Worm (Caenorhabditis elegans) whole organism, L1 larva: Measurements from ENCODE around the gene srbc-79.

Experiments used
- dsc-1 ChIP-seq: sonication (generic microtip); optimal IDR thresholded peaks from 2 replicates; lab custom pipeline; 2016; ENCODE audit warnings: mild to moderate bottlenecking, missing genetic modification characterization, missing compliant biosample characterization
- hlh-4 ChIP-seq: sonication (generic microtip); optimal IDR thresholded peaks from 2 replicates; lab custom pipeline; 2016; ENCODE audit warnings: mild to moderate bottlenecking, missing genetic modification characterization, missing compliant biosample characterization
- irx-1 ChIP-seq: sonication (generic microtip); optimal IDR thresholded peaks from 2 replicates; lab custom pipeline; 2016; ENCODE audit warnings: missing genetic modification characterization, missing compliant biosample characterization
- isw-1 ChIP-seq: fragments of 200-800 bp; sonication (Bioruptor generic); IDR thresholded peaks from 2 replicates; pipeline ENCODE4 v1.3.6; 2022; ENCODE audit warnings: missing genetic modification characterization, missing compliant biosample characterization
- jun-1 ChIP-seq: fragments of 150-350 bp; optimal IDR thresholded peaks from 2 replicates; lab custom pipeline; 2014; ENCODE audit warnings: missing biosample characterization, missing genetic modification reagents, missing genetic modification characterization
- nhr-12 ChIP-seq: sonication (generic microtip); optimal IDR thresholded peaks from 2 replicates; lab custom pipeline; 2017; ENCODE audit warnings: missing biosample characterization, missing genetic modification characterization
- nhr-76 ChIP-seq: sonication (generic microtip); optimal IDR thresholded peaks from 2 replicates; lab custom pipeline; 2017; ENCODE audit warnings: missing biosample characterization, missing genetic modification characterization
- nhr-77 ChIP-seq: fragments of 150-350 bp; optimal IDR thresholded peaks from 2 replicates; lab custom pipeline; 2014; ENCODE audit warnings: missing biosample characterization, missing genetic modification characterization
- pqm-1 ChIP-seq: sonication (generic microtip); optimal IDR thresholded peaks from 3 replicates; lab custom pipeline; 2017; ENCODE audit warnings: missing biosample characterization, missing genetic modification characterization
- snpc-4 ChIP-seq: fragments of 150-350 bp; optimal IDR thresholded peaks from 2 replicates; lab custom pipeline; 2014; ENCODE audit warnings: missing biosample characterization, missing genetic modification characterization
- unc-130 ChIP-seq: fragments of 150-350 bp; optimal IDR thresholded peaks from 2 replicates; lab custom pipeline; 2017; ENCODE audit warnings: missing biosample characterization, missing genetic modification characterization, inconsistent platforms
- unc-62 ChIP-seq: fragments of 150-350 bp; optimal IDR thresholded peaks from 2 replicates; lab custom pipeline; 2014; ENCODE audit warnings: missing biosample characterization, missing genetic modification reagents, missing genetic modification characterization
- ztf-11 ChIP-seq, 2 experiments: sonication (generic microtip); optimal IDR thresholded peaks; 2 replicates each; lab custom pipeline; 2016 to 2017; ENCODE audit warnings: missing genetic modification characterization in 2 of 2, missing biosample characterization in 1 of 2, missing compliant biosample characterization in 1 of 2

DNA sequence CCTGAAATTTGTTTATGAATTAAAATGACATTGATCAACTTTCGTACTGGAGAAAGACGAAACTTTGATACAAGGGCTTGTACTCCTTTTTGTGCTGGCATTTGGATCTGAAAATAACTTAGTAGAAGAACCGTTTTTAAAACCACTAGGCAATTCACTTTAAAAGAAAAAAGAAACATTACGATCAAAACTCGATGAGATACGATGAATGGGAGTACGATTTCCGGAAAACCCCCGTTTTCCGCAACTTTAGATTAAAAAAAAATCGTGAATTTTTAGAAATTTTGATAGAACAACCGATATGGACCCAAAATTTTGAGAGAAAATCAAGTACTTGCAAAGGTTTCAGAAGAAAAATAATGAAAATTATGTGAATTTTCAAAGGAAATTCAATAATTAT, 21.9 kb downstream of the srbc-79 start, which contains the start of gene B0250.8:
- TF ChIP-seq jun-1 (tag; lab: Kevin White, UChicago) = no peak
- no peak for TF ChIP-seq nhr-77
- no peak for TF ChIP-seq dsc-1
- TF ChIP-seq unc-130 (tag; lab: Kevin White, UChicago) = no peak
- no peak for TF ChIP-seq nhr-76
- no peak for TF ChIP-seq nhr-12 (tag; lab: Kevin White, UChicago)
- TF ChIP-seq hlh-4 = no peak
- no peak for TF ChIP-seq isw-1 (GFP tag; lab: Robert Waterston, UW)
- TF ChIP-seq pqm-1 (tag; lab: Kevin White, UChicago) = no peak
- TF ChIP-seq unc-62 (GFP tag; lab: Kevin White, UChicago) = no peak
- TF ChIP-seq snpc-4 (tag; lab: Kevin White, UChicago) = no peak
- no peak for TF ChIP-seq irx-1 (tag; lab: Kevin White, UChicago)
- TF ChIP-seq ztf-11 (tag; optimal IDR thresholded peaks at IDR 0.05; lab: Kevin White, UChicago) = no peak
